Worm (Caenorhabditis elegans): Measurements from ENCODE around the gene snpc-3.4.

The snpc-3.4 gene

DNA sequence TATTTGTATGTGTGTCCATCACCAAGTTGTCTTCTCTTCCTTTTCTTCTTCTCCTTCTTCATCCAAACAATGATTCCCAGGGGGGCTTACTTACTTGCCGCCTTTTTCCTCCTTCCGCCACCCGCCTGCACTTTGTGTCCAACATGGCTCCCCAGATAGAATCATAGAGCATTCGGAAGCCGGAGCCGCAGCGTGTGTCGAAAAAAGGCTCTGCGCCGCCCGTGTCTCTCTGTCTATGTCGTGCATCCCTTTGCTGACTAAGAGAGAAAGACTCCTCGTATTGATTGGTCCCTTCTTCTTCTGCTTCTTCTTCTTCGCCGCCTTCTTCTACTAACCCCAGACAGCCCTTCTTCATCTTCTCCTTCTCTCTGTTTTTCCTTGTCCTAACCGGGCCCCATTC, 43.9 kb downstream of the snpc-3.4 start (continued):
- TF ChIP-seq ceh-63 (GFP tag; optimal IDR thresholded peaks at IDR 0.05) (no peak), xbp-1 (tag; optimal IDR thresholded peaks at IDR 0.05) (peak; percentile 26), sptf-1 (tag; optimal IDR thresholded peaks at IDR 0.05) (no peak), efl-3 (GFP tag; optimal IDR thresholded peaks at IDR 0.05) (no peak)

DNA sequence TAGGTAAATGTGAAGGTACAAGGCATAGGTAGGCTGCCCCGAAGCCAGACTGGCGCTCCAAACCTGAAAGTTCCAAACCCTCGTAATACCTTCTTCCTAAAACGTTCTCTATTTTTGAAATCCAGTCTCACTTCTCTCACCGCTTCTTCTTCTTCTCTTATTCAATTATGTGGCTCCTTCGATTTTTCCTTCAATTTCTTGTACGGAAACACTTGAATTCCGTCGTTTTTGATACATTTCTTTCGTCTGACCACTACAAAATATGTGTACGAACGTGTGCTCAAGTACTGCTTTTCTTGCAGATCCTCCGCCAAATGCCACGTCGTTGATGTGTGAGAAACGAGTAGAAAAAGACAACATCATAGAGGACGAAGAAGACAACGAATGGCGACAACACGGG, 46.5 kb downstream of the snpc-3.4 start, which contains the start of gene unc-79:
unc-79 (plus strand) TSS at position 301 of the 400 bp plus-strand sequence.
- no peak for TF ChIP-seq efl-1 (optimal IDR thresholded peaks at IDR 0.05)
- peak in 1 of 2 experiments; percentile 64 for TF ChIP-seq efl-1 (GFP tag; optimal IDR thresholded peaks at IDR 0.05 in 1 of 2)
- TF ChIP-seq nhr-77 (tag; optimal IDR thresholded peaks at IDR 0.05): no peak

DNA sequence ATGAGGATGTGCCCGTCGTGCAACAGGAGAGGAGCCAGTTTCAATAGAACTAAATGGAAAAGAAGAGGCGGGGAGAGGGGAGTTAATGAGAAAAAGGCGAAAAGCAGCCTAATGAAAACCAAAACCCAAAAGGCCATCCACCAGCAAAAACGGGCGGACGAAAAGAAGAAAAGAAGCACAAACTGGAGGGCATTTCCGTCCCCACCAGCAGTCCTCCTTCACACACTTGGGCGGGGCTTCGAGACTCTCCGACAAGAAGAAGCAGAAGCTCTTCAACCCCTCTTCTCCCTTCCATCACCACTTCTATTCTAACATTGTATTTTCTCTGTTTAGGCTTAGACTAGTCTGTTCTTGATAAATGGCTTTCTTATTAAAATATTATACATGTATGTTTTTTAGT, 48.3 kb downstream of the snpc-3.4 start:
- TF ChIP-seq lin-14 (GFP tag; optimal IDR thresholded peaks at IDR 0.05) (peak; percentile 49), fos-1 (tag; optimal IDR thresholded peaks at IDR 0.05) (no peak), nhr-47 (tag; optimal IDR thresholded peaks at IDR 0.05) (no peak), alr-1 (tag; optimal IDR thresholded peaks at IDR 0.05; ENCODE audit: borderline replicate concordance) (no peak), lin-13 (GFP tag; optimal IDR thresholded peaks at IDR 0.05) (no peak), nhr-90 (tag; optimal IDR thresholded peaks at IDR 0.05; ENCODE audit: poor library complexity) (no peak)

DNA sequence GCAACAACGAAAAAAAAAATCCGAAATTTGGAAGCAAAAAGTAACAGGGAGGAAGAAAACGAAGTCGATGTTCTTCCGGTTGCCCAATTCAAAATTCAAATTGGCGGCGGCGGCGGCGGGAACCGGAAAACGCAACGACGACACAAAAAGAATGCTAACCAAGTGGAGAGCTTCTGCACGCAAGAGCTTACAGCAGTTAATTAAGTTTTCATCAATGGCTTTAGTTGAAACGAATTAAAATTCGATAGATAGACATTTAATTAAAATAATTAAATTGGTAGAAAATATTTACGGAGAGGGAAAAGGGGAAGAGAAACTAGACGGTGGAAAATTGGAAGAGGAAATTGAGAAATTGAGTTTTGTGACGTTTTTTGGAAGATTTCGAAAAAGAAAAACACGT, 50.4 kb downstream of the snpc-3.4 start:
- TF ChIP-seq lin-15B (tag; optimal IDR thresholded peaks at IDR 0.05) (no peak), lin-14 (GFP tag; optimal IDR thresholded peaks at IDR 0.05) (peak; percentile 79), tbx-2 (tag; optimal IDR thresholded peaks at IDR 0.05) (peak; percentile 31)
